Fruit fly (Drosophila melanogaster) whole organism, embryonic: ENCODE results near the gene Kal1.

Experiments used
- Atf6 ChIP-seq: fragments of 200-800 bp; sonication (Bioruptor generic); IDR thresholded peaks from 2 replicates; pipeline ENCODE4 v1.3.6; 2022; ENCODE audit warnings: missing biosample characterization, missing genetic modification characterization
- BEAF-32 ChIP-seq: fragments of 200-800 bp; sonication (Bioruptor generic); optimal IDR thresholded peaks from 3 replicates; lab custom pipeline; 2017; ENCODE audit warnings: missing biosample characterization, missing genetic modification characterization, mild to moderate bottlenecking, moderate library complexity, missing genetic modification reagents
- CG10209 ChIP-seq: fragments of 200-800 bp; sonication (Bioruptor generic); optimal IDR thresholded peaks from 3 replicates; lab custom pipeline; 2017; ENCODE audit warnings: missing biosample characterization, mild to moderate bottlenecking, missing genetic modification characterization, missing genetic modification reagents
- CG11504 ChIP-seq: fragments of 200-800 bp; sonication (Bioruptor generic); optimal IDR thresholded peaks from 3 replicates; lab custom pipeline; 2019; ENCODE audit warnings: missing biosample characterization, mild to moderate bottlenecking, missing genetic modification characterization, moderate library complexity
- CG12769 ChIP-seq: fragments of 200-800 bp; sonication (Bioruptor generic); optimal IDR thresholded peaks from 2 replicates; lab custom pipeline; 2019; ENCODE audit warnings: missing biosample characterization, mild to moderate bottlenecking, missing genetic modification characterization, moderate library complexity
- CG13287 ChIP-seq: fragments of 200-800 bp; sonication (Bioruptor generic); IDR thresholded peaks from 2 replicates; pipeline ENCODE4 v1.3.6; 2022; ENCODE audit warnings: missing biosample characterization, missing genetic modification characterization; ENCODE audit not compliant: partially characterized antibody
- CG13296 ChIP-seq: fragments of 200-800 bp; sonication (Bioruptor generic); optimal IDR thresholded peaks from 3 replicates; lab custom pipeline; 2018; ENCODE audit warnings: missing biosample characterization, mild to moderate bottlenecking, missing genetic modification characterization
- CG1603 ChIP-seq: fragments of 200-800 bp; sonication (Bioruptor generic); optimal IDR thresholded peaks from 2 replicates; lab custom pipeline; 2019; ENCODE audit warnings: missing biosample characterization, mild to moderate bottlenecking, missing genetic modification characterization, moderate library complexity
- CG17612 ChIP-seq: fragments of 200-800 bp; sonication (Bioruptor generic); IDR thresholded peaks from 2 replicates; pipeline ENCODE4 v1.3.6; 2022; ENCODE audit warnings: missing biosample characterization, missing genetic modification characterization
- CG33557 ChIP-seq: fragments of 200-800 bp; sonication (Bioruptor generic); optimal IDR thresholded peaks from 2 replicates; lab custom pipeline; 2019; ENCODE audit warnings: missing biosample characterization, mild to moderate bottlenecking, missing genetic modification characterization, moderate library complexity
- CG34422 ChIP-seq: fragments of 200-800 bp; sonication (Bioruptor generic); IDR thresholded peaks from 3 replicates; pipeline ENCODE4 v1.3.6; 2022; ENCODE audit warnings: missing biosample characterization, missing genetic modification characterization
- CG3995 ChIP-seq: fragments of 200-800 bp; sonication (Bioruptor generic); optimal IDR thresholded peaks from 3 replicates; lab custom pipeline; 2016; ENCODE audit warnings: missing biosample characterization, missing genetic modification characterization
- CG42726 ChIP-seq: fragments of 200-800 bp; sonication (Bioruptor generic); IDR thresholded peaks from 2 replicates; pipeline ENCODE4 v1.3.6; 2022; ENCODE audit warnings: missing biosample characterization, missing genetic modification characterization; ENCODE audit not compliant: partially characterized antibody
- CG4820 ChIP-seq: fragments of 200-800 bp; sonication (Bioruptor generic); optimal IDR thresholded peaks from 3 replicates; lab custom pipeline; 2016; ENCODE audit warnings: missing biosample characterization, missing genetic modification characterization
- CG5953 ChIP-seq: fragments of 200-800 bp; sonication (Bioruptor generic); IDR thresholded peaks from 2 replicates; pipeline ENCODE4 v1.3.6; 2022; ENCODE audit warnings: missing biosample characterization, missing genetic modification characterization
- CG6175 ChIP-seq: fragments of 200-800 bp; sonication (Bioruptor generic); IDR thresholded peaks from 3 replicates; pipeline ENCODE4 v1.3.6; 2022; ENCODE audit warnings: missing biosample characterization, missing genetic modification characterization
- CG6654 ChIP-seq: fragments of 200-800 bp; sonication (Bioruptor generic); optimal IDR thresholded peaks from 2 replicates; lab custom pipeline; 2017; ENCODE audit warnings: missing biosample characterization, mild to moderate bottlenecking, missing genetic modification characterization
- CG6854 ChIP-seq: fragments of 200-800 bp; sonication (Bioruptor generic); optimal IDR thresholded peaks from 3 replicates; lab custom pipeline; 2017; ENCODE audit warnings: missing biosample characterization, mild to moderate bottlenecking, missing genetic modification characterization
- CG7372 ChIP-seq: fragments of 200-800 bp; sonication (Bioruptor generic); IDR thresholded peaks from 2 replicates; pipeline ENCODE4 v1.3.6; 2022; ENCODE audit warnings: missing biosample characterization, missing genetic modification characterization
- CG7928 ChIP-seq: fragments of 200-800 bp; sonication (Bioruptor generic); optimal IDR thresholded peaks from 2 replicates; lab custom pipeline; 2017; ENCODE audit warnings: missing biosample characterization, mild to moderate bottlenecking, missing genetic modification characterization
- CG9437 ChIP-seq: fragments of 200-800 bp; sonication (Bioruptor generic); optimal IDR thresholded peaks from 2 replicates; lab custom pipeline; 2018; ENCODE audit warnings: missing biosample characterization, mild to moderate bottlenecking, missing genetic modification characterization
- CTCF ChIP-seq: fragments of 200-800 bp; sonication (Bioruptor generic); optimal IDR thresholded peaks from 2 replicates; lab custom pipeline; 2017; ENCODE audit warnings: missing biosample characterization, mild to moderate bottlenecking, missing genetic modification characterization, moderate library complexity
- Dek ChIP-seq: fragments of 200-800 bp; sonication (Bioruptor generic); optimal IDR thresholded peaks from 3 replicates; lab custom pipeline; 2019; ENCODE audit warnings: missing biosample characterization, mild to moderate bottlenecking, missing genetic modification characterization, moderate library complexity
- Dip2 ChIP-seq: fragments of 200-800 bp; sonication (Bioruptor generic); IDR thresholded peaks from 2 replicates; pipeline ENCODE4 v1.3.6; 2022; ENCODE audit warnings: missing biosample characterization, missing genetic modification characterization
- Dip3 ChIP-seq: fragments of 200-800 bp; sonication (Bioruptor generic); optimal IDR thresholded peaks from 3 replicates; lab custom pipeline; 2016; ENCODE audit warnings: missing biosample characterization, missing genetic modification characterization
- Fer3 ChIP-seq: fragments of 200-800 bp; sonication (Bioruptor generic); optimal IDR thresholded peaks from 2 replicates; lab custom pipeline; 2018; ENCODE audit warnings: missing biosample characterization, mild to moderate bottlenecking, missing genetic modification characterization, moderate library complexity
- HmgD ChIP-seq: fragments of 200-800 bp; sonication (Bioruptor generic); optimal IDR thresholded peaks from 3 replicates; lab custom pipeline; 2016; ENCODE audit warnings: missing biosample characterization, missing genetic modification characterization
- Meics ChIP-seq: fragments of 200-800 bp; sonication (Bioruptor generic); optimal IDR thresholded peaks from 2 replicates; lab custom pipeline; 2017; ENCODE audit warnings: missing biosample characterization, mild to moderate bottlenecking, missing genetic modification characterization
- Sry-δ ChIP-seq: fragments of 200-800 bp; sonication (Bioruptor generic); optimal IDR thresholded peaks from 2 replicates; lab custom pipeline; 2016; ENCODE audit warnings: missing biosample characterization, missing genetic modification characterization
- Tbp ChIP-seq: fragments of >200 bp; optimal IDR thresholded peaks from 2 replicates; lab custom pipeline; 2018; ENCODE audit warnings: missing biosample characterization, missing genetic modification characterization
- da ChIP-seq: fragments of 200-800 bp; sonication (Bioruptor generic); optimal IDR thresholded peaks from 2 replicates; lab custom pipeline; 2016; ENCODE audit warnings: missing biosample characterization, missing genetic modification characterization
- dmrt99B ChIP-seq: fragments of 200-800 bp; sonication (Bioruptor generic); optimal IDR thresholded peaks from 2 replicates; lab custom pipeline; 2018; ENCODE audit warnings: missing biosample characterization, mild to moderate bottlenecking, missing genetic modification characterization, moderate library complexity
- eve ChIP-seq, 2 experiments: fragments of >200 bp; optimal IDR thresholded peaks; 2 replicates each; lab custom pipeline; 2017; ENCODE audit warnings: missing biosample characterization in 2 of 2, missing genetic modification characterization in 2 of 2
- grau ChIP-seq: fragments of 200-800 bp; optimal IDR thresholded peaks from 3 replicates; lab custom pipeline; 2019; ENCODE audit warnings: missing biosample characterization, mild to moderate bottlenecking, missing genetic modification characterization, moderate library complexity
- gro ChIP-seq: fragments of 200-800 bp; sonication (Bioruptor generic); optimal IDR thresholded peaks from 2 replicates; lab custom pipeline; 2016; ENCODE audit warnings: missing biosample characterization, missing genetic modification characterization
- jumu ChIP-seq: fragments of 200-800 bp; sonication (Bioruptor generic); optimal IDR thresholded peaks from 3 replicates; lab custom pipeline; 2016; ENCODE audit warnings: missing biosample characterization, missing genetic modification characterization
- nerfin-2 ChIP-seq: fragments of 200-800 bp; sonication (Bioruptor generic); IDR thresholded peaks from 2 replicates; pipeline ENCODE4 v1.3.6; 2022; ENCODE audit warnings: missing biosample characterization, missing genetic modification characterization; ENCODE audit not compliant: partially characterized antibody
- oc ChIP-seq: fragments of 200-800 bp; sonication (Bioruptor generic); optimal IDR thresholded peaks from 2 replicates; lab custom pipeline; 2018; ENCODE audit warnings: missing biosample characterization, mild to moderate bottlenecking, missing genetic modification characterization, moderate library complexity
- odd ChIP-seq: fragments of 200-800 bp; sonication (Bioruptor generic); optimal IDR thresholded peaks from 2 replicates; lab custom pipeline; 2017; ENCODE audit warnings: missing biosample characterization, mild to moderate bottlenecking, missing genetic modification characterization
- peb ChIP-seq: fragments of 200-800 bp; sonication (Bioruptor generic); IDR thresholded peaks from 2 replicates; pipeline ENCODE4 v1.3.6; 2022; ENCODE audit warnings: missing biosample characterization, missing genetic modification characterization
- pnt ChIP-seq: fragments of 200-800 bp; sonication (Bioruptor generic); optimal IDR thresholded peaks from 3 replicates; lab custom pipeline; 2016; ENCODE audit warnings: missing biosample characterization, missing genetic modification characterization
- prd ChIP-seq, 3 experiments: fragments of >200 bp in 2 of 3; fragments of 200-800 bp in 1 of 3; sonication (Bioruptor generic) in 1 of 3; optimal IDR thresholded peaks in 2 of 3; IDR thresholded peaks in 1 of 3; 2 replicates in 2 of 3; 3 replicates in 1 of 3; pipeline versions ENCODE4 v1.3.6 to Lab custom; 2017 to 2022; ENCODE audit warnings: missing biosample characterization in 1 of 3, missing genetic modification characterization in 1 of 3
- row ChIP-seq: fragments of 200-800 bp; sonication (Bioruptor generic); IDR thresholded peaks from 3 replicates; pipeline ENCODE4 v1.3.6; 2022; ENCODE audit warnings: missing biosample characterization, missing genetic modification characterization
- scrt ChIP-seq: fragments of 200-800 bp; sonication (Bioruptor generic); optimal IDR thresholded peaks from 2 replicates; lab custom pipeline; 2018; ENCODE audit warnings: missing biosample characterization, mild to moderate bottlenecking, missing genetic modification characterization, moderate library complexity
- slou ChIP-seq: fragments of 200-800 bp; sonication (Bioruptor generic); optimal IDR thresholded peaks from 3 replicates; lab custom pipeline; 2016; ENCODE audit warnings: missing biosample characterization, missing genetic modification characterization
- tin ChIP-seq: fragments of 200-800 bp; sonication (Bioruptor generic); optimal IDR thresholded peaks from 3 replicates; lab custom pipeline; 2016; ENCODE audit warnings: missing biosample characterization, missing genetic modification characterization
- vfl ChIP-seq: fragments of 200-800 bp; sonication (Bioruptor generic); optimal IDR thresholded peaks from 2 replicates; lab custom pipeline; 2016; ENCODE audit warnings: missing biosample characterization, missing genetic modification characterization

Gene Kal1

dm6 chr3R:24151924-24152809 lies 11.0 kb downstream of the Kal1 start, which contains the start of the genes p38a and CG6178 (continued):
- TF ChIP-seq oc: peak; percentile 95
- TF ChIP-seq Sry-δ (GFP tag; lab: Kevin White, UChicago): peak; percentile 46
- TF ChIP-seq CG7928 (GFP tag; lab: Kevin White, UChicago): peak; percentile 74
- peak; percentile 96 for TF ChIP-seq CG7372 (GFP tag; lab: Robert Waterston, UW)
- TF ChIP-seq grau (tag; lab: Kevin White, UChicago): peak; percentile 98
- TF ChIP-seq Dek (tag; lab: Kevin White, UChicago): peak; percentile 98
- TF ChIP-seq Dip2 (GFP tag; lab: Robert Waterston, UW): peak; percentile 56
- peak; percentile 48 for TF ChIP-seq CTCF
- TF ChIP-seq gro (GFP tag; lab: Kevin White, UChicago): peak; percentile 43
- peak; percentile 45 for TF ChIP-seq jumu (GFP tag; lab: Kevin White, UChicago)
- peak; percentile 96 for TF ChIP-seq odd (GFP tag; lab: Kevin White, UChicago)
- TF ChIP-seq scrt (GFP tag; lab: Kevin White, UChicago): peak; percentile 94
- TF ChIP-seq CG12769 (tag; lab: Kevin White, UChicago): peak; percentile 16
- peak; percentile 92 for TF ChIP-seq tin (GFP tag; lab: Kevin White, UChicago)
- peak; percentile 98 for TF ChIP-seq CG11504 (tag; lab: Kevin White, UChicago)
- TF ChIP-seq peb: peak; percentile 87
- no peak for TF ChIP-seq CG42726
- TF ChIP-seq CG3995 (GFP tag; lab: Kevin White, UChicago): peak; percentile 39
- TF ChIP-seq pnt (GFP tag; lab: Kevin White, UChicago): peak; percentile 53
- TF ChIP-seq CG4820 (GFP tag; lab: Kevin White, UChicago): peak; percentile 91
- no peak for TF ChIP-seq HmgD (GFP tag; lab: Kevin White, UChicago)
- TF ChIP-seq vfl (GFP tag; lab: Kevin White, UChicago): peak; percentile 62
- peak; percentile 99 for TF ChIP-seq dmrt99B
- TF ChIP-seq nerfin-2 (GFP tag; lab: Robert Waterston, UW): no peak
- TF ChIP-seq CG13296 (GFP tag; lab: Kevin White, UChicago): peak; percentile 98
- TF ChIP-seq prd (optimal IDR thresholded peaks at IDR 0.05; lab: Kevin White, UChicago): no peak
- peak; percentile 97 for TF ChIP-seq prd (GFP tag; IDR thresholded peaks at IDR 0.05; lab: Robert Waterston, UW)
- TF ChIP-seq Tbp: no peak
- TF ChIP-seq CG13287 (GFP tag; lab: Robert Waterston, UW): no peak
- TF ChIP-seq eve (GFP tag; optimal IDR thresholded peaks at IDR 0.05; lab: Kevin White, UChicago): no peak
- peak; percentile 15 for TF ChIP-seq BEAF-32 (GFP tag; lab: Kevin White, UChicago)
- TF ChIP-seq Atf6 (GFP tag; lab: Robert Waterston, UW): peak; percentile 92
- peak; percentile 91 for TF ChIP-seq CG6175 (GFP tag; lab: Robert Waterston, UW)
- TF ChIP-seq CG17612 (GFP tag; lab: Robert Waterston, UW): peak; percentile 91
- peak; percentile 94 for TF ChIP-seq CG5953 (GFP tag; lab: Robert Waterston, UW)
- TF ChIP-seq CG6854: peak; percentile 96
- peak; percentile 98 for TF ChIP-seq Meics (GFP tag; lab: Kevin White, UChicago)
- TF ChIP-seq CG9437: peak; percentile 96
- TF ChIP-seq CG10209 (GFP tag; lab: Kevin White, UChicago): peak; percentile 98
- TF ChIP-seq row (GFP tag; lab: Robert Waterston, UW): peak; percentile 97
- peak; percentile 82 for TF ChIP-seq slou (GFP tag; lab: Kevin White, UChicago)
- TF ChIP-seq CG1603: peak; percentile 42
- peak; percentile 84 for TF ChIP-seq CG33557 (GFP tag; lab: Kevin White, UChicago)
- peak; percentile 98 for TF ChIP-seq Fer3 (tag; lab: Kevin White, UChicago)
- TF ChIP-seq da (GFP tag; lab: Kevin White, UChicago): no peak
- TF ChIP-seq Dip3 (GFP tag; lab: Kevin White, UChicago): peak; percentile 76
- peak; percentile 96 for TF ChIP-seq CG34422 (GFP tag; lab: Robert Waterston, UW)
- TF ChIP-seq CG6654 (GFP tag; lab: Kevin White, UChicago): peak; percentile 90
